Fruit fly (Drosophila melanogaster) whole organism, embryonic: ENCODE data around the gene mRpL51.

Experiments used
- Atf6 ChIP-seq: fragments of 200-800 bp; sonication (Bioruptor generic); IDR thresholded peaks from 2 replicates; pipeline ENCODE4 v1.3.6; 2022; ENCODE audit warnings: missing biosample characterization, missing genetic modification characterization
- Bdp1 ChIP-seq: fragments of 200-800 bp; sonication (Bioruptor generic); optimal IDR thresholded peaks from 3 replicates; lab custom pipeline; 2016; ENCODE audit warnings: missing biosample characterization, missing genetic modification characterization
- CG12769 ChIP-seq: fragments of 200-800 bp; sonication (Bioruptor generic); optimal IDR thresholded peaks from 2 replicates; lab custom pipeline; 2019; ENCODE audit warnings: missing biosample characterization, mild to moderate bottlenecking, missing genetic modification characterization, moderate library complexity
- CG16815 ChIP-seq: fragments of 200-800 bp; sonication (Bioruptor generic); optimal IDR thresholded peaks from 3 replicates; lab custom pipeline; 2017; ENCODE audit warnings: missing biosample characterization, mild to moderate bottlenecking, missing genetic modification characterization
- CG17829 ChIP-seq: fragments of 200-800 bp; optimal IDR thresholded peaks from 2 replicates; lab custom pipeline; 2019; ENCODE audit warnings: missing biosample characterization, mild to moderate bottlenecking, missing genetic modification characterization, moderate library complexity
- CG1792 ChIP-seq: fragments of 200-800 bp; sonication (Bioruptor generic); optimal IDR thresholded peaks from 2 replicates; lab custom pipeline; 2016; ENCODE audit warnings: missing biosample characterization, missing genetic modification characterization
- CG33213 ChIP-seq: fragments of 200-800 bp; sonication (Bioruptor generic); optimal IDR thresholded peaks from 3 replicates; lab custom pipeline; 2016; ENCODE audit warnings: missing biosample characterization, missing genetic modification characterization
- CG42726 ChIP-seq: fragments of 200-800 bp; sonication (Bioruptor generic); IDR thresholded peaks from 2 replicates; pipeline ENCODE4 v1.3.6; 2022; ENCODE audit warnings: missing biosample characterization, missing genetic modification characterization; ENCODE audit not compliant: partially characterized antibody
- CG7357 ChIP-seq: fragments of 200-800 bp; sonication (Bioruptor generic); IDR thresholded peaks from 3 replicates; pipeline ENCODE4 v1.3.6; 2022; ENCODE audit warnings: missing biosample characterization, missing genetic modification characterization
- CG7928 ChIP-seq: fragments of 200-800 bp; sonication (Bioruptor generic); optimal IDR thresholded peaks from 2 replicates; lab custom pipeline; 2017; ENCODE audit warnings: missing biosample characterization, mild to moderate bottlenecking, missing genetic modification characterization
- CG8281 ChIP-seq: fragments of 200-800 bp; sonication (Bioruptor generic); optimal IDR thresholded peaks from 2 replicates; lab custom pipeline; 2018; ENCODE audit warnings: missing biosample characterization, mild to moderate bottlenecking, missing genetic modification characterization, moderate library complexity
- CG9215 ChIP-seq: fragments of 200-800 bp; sonication (Bioruptor generic); IDR thresholded peaks from 2 replicates; pipeline ENCODE4 v1.3.6; 2022; ENCODE audit warnings: missing biosample characterization, missing genetic modification characterization
- CG9932 ChIP-seq: fragments of 200-800 bp; sonication (Bioruptor generic); IDR thresholded peaks from 2 replicates; pipeline ENCODE4 v1.3.6; 2022; ENCODE audit warnings: missing biosample characterization, missing genetic modification characterization
- CHES-1-like ChIP-seq: fragments of 200-800 bp; sonication (Bioruptor generic); optimal IDR thresholded peaks from 2 replicates; lab custom pipeline; 2016; ENCODE audit warnings: missing biosample characterization, missing genetic modification characterization
- Chrac-16 ChIP-seq: fragments of 200-800 bp; sonication (Bioruptor generic); optimal IDR thresholded peaks from 3 replicates; lab custom pipeline; 2016; ENCODE audit warnings: missing biosample characterization, missing genetic modification characterization
- D ChIP-seq, 2 experiments: fragments of 200-800 bp in 1 of 2; fragments of >200 bp in 1 of 2; sonication (Bioruptor generic) in 1 of 2; optimal IDR thresholded peaks; 2 replicates in 1 of 2; 3 replicates in 1 of 2; lab custom pipeline; 2017; ENCODE audit warnings: mild to moderate bottlenecking in 1 of 2, missing biosample characterization in 1 of 2, missing genetic modification characterization in 1 of 2, missing genetic modification reagents in 1 of 2
- Dad ChIP-seq: fragments of 200-800 bp; sonication (Bioruptor generic); optimal IDR thresholded peaks from 3 replicates; lab custom pipeline; 2016; ENCODE audit warnings: missing biosample characterization, missing genetic modification characterization
- Dbx ChIP-seq: fragments of 200-800 bp; sonication (Bioruptor generic); IDR thresholded peaks from 3 replicates; pipeline ENCODE4 v1.3.6; 2022; ENCODE audit warnings: missing biosample characterization, missing genetic modification characterization
- Dp ChIP-seq: fragments of 200-800 bp; sonication (Bioruptor generic); optimal IDR thresholded peaks from 2 replicates; lab custom pipeline; 2018; ENCODE audit warnings: missing biosample characterization, mild to moderate bottlenecking, missing genetic modification characterization, moderate library complexity
- Hand ChIP-seq: fragments of 200-800 bp; sonication (Bioruptor generic); optimal IDR thresholded peaks from 2 replicates; lab custom pipeline; 2017; ENCODE audit warnings: mild to moderate bottlenecking, missing biosample characterization, missing genetic modification reagents, missing genetic modification characterization
- Hmr ChIP-seq: fragments of 200-800 bp; sonication (Bioruptor generic); optimal IDR thresholded peaks from 3 replicates; lab custom pipeline; 2017; ENCODE audit warnings: mild to moderate bottlenecking, missing biosample characterization, missing genetic modification reagents, missing genetic modification characterization
- MBD-R2 ChIP-seq: fragments of 200-800 bp; sonication (Bioruptor generic); IDR thresholded peaks from 2 replicates; pipeline ENCODE4 v1.3.6; 2022; ENCODE audit warnings: missing biosample characterization, missing genetic modification characterization
- MTF-1 ChIP-seq: fragments of 200-800 bp; sonication (Bioruptor generic); optimal IDR thresholded peaks from 2 replicates; lab custom pipeline; 2018; ENCODE audit warnings: missing biosample characterization, mild to moderate bottlenecking, missing genetic modification characterization, borderline replicate concordance
- Myb ChIP-seq: fragments of 200-800 bp; sonication (Bioruptor generic); optimal IDR thresholded peaks from 2 replicates; lab custom pipeline; 2016; ENCODE audit warnings: missing biosample characterization, missing genetic modification characterization
- NfI ChIP-seq: fragments of 200-800 bp; sonication (Bioruptor generic); optimal IDR thresholded peaks from 3 replicates; lab custom pipeline; 2018; ENCODE audit warnings: missing biosample characterization, mild to moderate bottlenecking, missing genetic modification characterization, moderate library complexity
- Oaz ChIP-seq: fragments of 200-800 bp; sonication (Bioruptor generic); IDR thresholded peaks from 2 replicates; pipeline ENCODE4 v1.3.6; 2022; ENCODE audit warnings: missing biosample characterization, missing genetic modification characterization
- Oli ChIP-seq: fragments of 200-800 bp; sonication (Bioruptor generic); optimal IDR thresholded peaks from 2 replicates; lab custom pipeline; 2018; ENCODE audit warnings: missing biosample characterization, mild to moderate bottlenecking, missing genetic modification characterization, moderate library complexity
- Poxn ChIP-seq: fragments of 200-800 bp; sonication (Bioruptor generic); IDR thresholded peaks from 2 replicates; pipeline ENCODE4 v1.3.6; 2022; ENCODE audit warnings: missing biosample characterization, missing genetic modification characterization
- bbx ChIP-seq: fragments of 200-800 bp; sonication (Bioruptor generic); IDR thresholded peaks from 2 replicates; pipeline ENCODE4 v1.3.6; 2022; ENCODE audit warnings: missing biosample characterization, missing genetic modification characterization; ENCODE audit not compliant: partially characterized antibody
- bowl ChIP-seq: fragments of 200-800 bp; sonication (Bioruptor generic); IDR thresholded peaks from 2 replicates; pipeline ENCODE4 v1.3.6; 2022; ENCODE audit warnings: missing biosample characterization, missing genetic modification characterization
- chm ChIP-seq: fragments of 200-800 bp; sonication (Bioruptor generic); IDR thresholded peaks from 2 replicates; pipeline ENCODE4 v1.3.6; 2022; ENCODE audit warnings: missing biosample characterization, missing genetic modification characterization
- cwo ChIP-seq: fragments of 200-800 bp; sonication (Bioruptor generic); optimal IDR thresholded peaks from 3 replicates; lab custom pipeline; 2017; ENCODE audit warnings: missing biosample characterization, missing genetic modification characterization, mild to moderate bottlenecking, moderate library complexity, missing genetic modification reagents
- danr ChIP-seq: fragments of 200-800 bp; sonication (Bioruptor generic); IDR thresholded peaks from 2 replicates; pipeline ENCODE4 v1.3.6; 2022; ENCODE audit warnings: missing biosample characterization, missing genetic modification characterization
- dmrt99B ChIP-seq: fragments of 200-800 bp; sonication (Bioruptor generic); optimal IDR thresholded peaks from 2 replicates; lab custom pipeline; 2018; ENCODE audit warnings: missing biosample characterization, mild to moderate bottlenecking, missing genetic modification characterization, moderate library complexity
- en ChIP-seq: fragments of 200-800 bp; sonication (Bioruptor generic); optimal IDR thresholded peaks from 2 replicates; lab custom pipeline; 2016; ENCODE audit warnings: missing biosample characterization, missing genetic modification characterization
- exex ChIP-seq: fragments of 200-800 bp; sonication (Bioruptor generic); optimal IDR thresholded peaks from 4 replicates; lab custom pipeline; 2018; ENCODE audit warnings: missing biosample characterization, mild to moderate bottlenecking, missing genetic modification characterization, moderate library complexity
- grn ChIP-seq: fragments of 200-800 bp; sonication (Bioruptor generic); optimal IDR thresholded peaks from 3 replicates; lab custom pipeline; 2017; ENCODE audit warnings: missing biosample characterization, missing genetic modification characterization
- h ChIP-seq: fragments of >200 bp; optimal IDR thresholded peaks from 2 replicates; lab custom pipeline; 2017
- jigr1 ChIP-seq: fragments of 200-800 bp; sonication (Bioruptor generic); IDR thresholded peaks from 3 replicates; pipeline ENCODE4 v1.3.6; 2022; ENCODE audit warnings: missing biosample characterization, missing genetic modification characterization
- klu ChIP-seq: fragments of 200-800 bp; sonication (Bioruptor generic); IDR thresholded peaks from 2 replicates; pipeline ENCODE4 v1.3.6; 2022; ENCODE audit warnings: missing biosample characterization, missing genetic modification characterization
- mirr ChIP-seq: fragments of 200-800 bp; sonication (Bioruptor generic); optimal IDR thresholded peaks from 3 replicates; lab custom pipeline; 2018; ENCODE audit warnings: missing biosample characterization, mild to moderate bottlenecking, missing genetic modification characterization
- nom ChIP-seq: fragments of 200-800 bp; sonication (Bioruptor generic); optimal IDR thresholded peaks from 2 replicates; lab custom pipeline; 2017; ENCODE audit warnings: missing biosample characterization, missing genetic modification characterization, mild to moderate bottlenecking, moderate library complexity, missing genetic modification reagents
- prd ChIP-seq, 3 experiments: fragments of >200 bp in 2 of 3; fragments of 200-800 bp in 1 of 3; sonication (Bioruptor generic) in 1 of 3; optimal IDR thresholded peaks in 2 of 3; IDR thresholded peaks in 1 of 3; 2 replicates in 2 of 3; 3 replicates in 1 of 3; pipeline versions ENCODE4 v1.3.6 to Lab custom; 2017 to 2022; ENCODE audit warnings: missing biosample characterization in 1 of 3, missing genetic modification characterization in 1 of 3
- pum ChIP-seq: fragments of 200-800 bp; sonication (Bioruptor generic); optimal IDR thresholded peaks from 2 replicates; lab custom pipeline; 2016; ENCODE audit warnings: missing biosample characterization, missing genetic modification characterization
- ranshi ChIP-seq: fragments of 200-800 bp; sonication (Bioruptor generic); IDR thresholded peaks from 2 replicates; pipeline ENCODE4 v1.3.6; 2022; ENCODE audit warnings: missing biosample characterization, missing genetic modification characterization
- rib ChIP-seq: fragments of 200-800 bp; sonication (Bioruptor generic); IDR thresholded peaks from 2 replicates; pipeline ENCODE4 v1.3.6; 2022; ENCODE audit warnings: missing biosample characterization, missing genetic modification characterization
- sd ChIP-seq: fragments of 200-800 bp; sonication (Bioruptor generic); optimal IDR thresholded peaks from 3 replicates; lab custom pipeline; 2018; ENCODE audit warnings: missing biosample characterization, mild to moderate bottlenecking, missing genetic modification characterization, moderate library complexity
- sens ChIP-seq: fragments of 200-800 bp; sonication (Bioruptor generic); peaks from one replicate; lab custom pipeline; 2016; ENCODE audit warnings: missing biosample characterization, missing genetic modification characterization
- seq ChIP-seq: fragments of 200-800 bp; sonication (Bioruptor generic); IDR thresholded peaks from 2 replicates; pipeline ENCODE4 v1.3.6; 2022; ENCODE audit warnings: missing biosample characterization, missing genetic modification characterization
- stc ChIP-seq: fragments of 200-800 bp; sonication (Bioruptor generic); IDR thresholded peaks from 2 replicates; pipeline ENCODE4 v1.3.6; 2022; ENCODE audit warnings: missing biosample characterization, missing genetic modification characterization

The mRpL51 gene

DNA sequence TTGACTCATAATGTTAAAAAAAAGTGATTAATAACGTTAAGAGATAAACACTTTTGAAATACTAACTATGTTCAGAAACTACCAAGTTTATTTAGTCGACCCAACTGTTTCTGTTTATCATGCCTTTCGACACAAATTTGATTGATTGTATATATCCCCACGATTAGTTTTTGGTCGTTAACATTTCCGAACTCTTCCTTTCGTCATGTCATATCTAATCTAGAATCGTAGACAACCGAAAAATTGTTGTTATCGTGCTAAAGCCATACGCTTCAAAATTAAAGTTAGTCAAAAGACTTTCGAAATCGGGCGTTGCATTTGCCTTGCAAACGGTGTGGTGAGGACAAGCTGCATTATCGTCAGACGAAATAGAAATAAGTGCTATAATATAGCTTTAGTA lies 13.0 kb upstream of the mRpL51 start (continued):
- TF ChIP-seq Bdp1 (GFP tag; lab: Kevin White, UChicago) (no peak), MBD-R2 (no peak), CG7357 (GFP tag; lab: Robert Waterston, UW) (no peak), D (optimal IDR thresholded peaks at IDR 0.05; lab: Kevin White, UChicago) (no peak), D (GFP tag; optimal IDR thresholded peaks at IDR 0.05; lab: Kevin White, UChicago) (no peak), Myb (GFP tag; lab: Kevin White, UChicago) (no peak), CHES-1-like (GFP tag; lab: Kevin White, UChicago) (no peak), CG8281 (tag; lab: Kevin White, UChicago) (no peak), dmrt99B (no peak), CG16815 (GFP tag; lab: Kevin White, UChicago) (no peak), CG17829 (tag; lab: Kevin White, UChicago) (no peak), Dad (GFP tag; lab: Kevin White, UChicago) (no peak), danr (GFP tag; lab: Robert Waterston, UW) (no peak), exex (peak; percentile 76), CG1792 (GFP tag; lab: Kevin White, UChicago) (no peak), CG33213 (GFP tag; lab: Kevin White, UChicago) (no peak), seq (GFP tag; lab: Robert Waterston, UW) (no peak), grn (peak; percentile 78), sd (tag; lab: Kevin White, UChicago) (peak; percentile 67), NfI (no peak), MTF-1 (GFP tag; lab: Kevin White, UChicago) (no peak), CG9215 (GFP tag; lab: Robert Waterston, UW) (no peak), sens (peak; percentile 37), chm (GFP tag; lab: Robert Waterston, UW) (no peak), Oli (tag; lab: Kevin White, UChicago) (no peak), Hand (GFP tag; lab: Kevin White, UChicago) (no peak), prd (optimal IDR thresholded peaks at IDR 0.05; lab: Kevin White, UChicago) (no peak), prd (GFP tag; IDR thresholded peaks at IDR 0.05; lab: Robert Waterston, UW) (no peak)

dm6 chr2L:8528951-8529430 lies 11.8 kb upstream of the mRpL51 start, which contains the start of gene CG17834:
TSS of gene CG17834 (plus strand) at chr2L:8529141.
- no peak for TF ChIP-seq jigr1 (GFP tag; lab: Robert Waterston, UW)
- TF ChIP-seq CG7928: no peak
- TF ChIP-seq Dp (GFP tag; lab: Kevin White, UChicago): no peak
- TF ChIP-seq bowl: 0 out of 2 replicates have a peak, but pooled peaks have one; percentile 37
- no peak for TF ChIP-seq Poxn (GFP tag; lab: Robert Waterston, UW)
- no peak for TF ChIP-seq pum
- peak; percentile 25; the same call in 1 of the 2 replicates for TF ChIP-seq stc (GFP tag; lab: Robert Waterston, UW)
- TF ChIP-seq Hmr (GFP tag; lab: Kevin White, UChicago): peak; percentile 10
- 0 out of 2 replicates have a peak, but pooled peaks have one; percentile 7 for TF ChIP-seq bbx (GFP tag; lab: Robert Waterston, UW)
- peak; percentile 37; the same call in 1 of the 2 replicates for TF ChIP-seq CG42726
- TF ChIP-seq mirr (GFP tag; lab: Kevin White, UChicago): peak; percentile 80
- no peak for TF ChIP-seq Chrac-16 (GFP tag; lab: Kevin White, UChicago)
- no peak for TF ChIP-seq en (GFP tag; lab: Kevin White, UChicago)
- 0 out of 2 replicates have a peak, but pooled peaks have one; percentile 16 for TF ChIP-seq CG9932 (GFP tag; lab: Robert Waterston, UW)
- TF ChIP-seq rib (GFP tag; lab: Robert Waterston, UW): peak; percentile 82
- 0 out of 2 replicates have a peak, but pooled peaks have one; percentile 12 for TF ChIP-seq Oaz (GFP tag; lab: Robert Waterston, UW)
- peak; percentile 59 for TF ChIP-seq CG12769 (tag; lab: Kevin White, UChicago)
- TF ChIP-seq ranshi: peak; percentile 12; the same call in 1 of the 2 replicates
- TF ChIP-seq Dbx (GFP tag; lab: Robert Waterston, UW): peak; percentile 21; the same call in 1 of the 3 replicates
- TF ChIP-seq nom (GFP tag; lab: Kevin White, UChicago): peak; percentile 65
- TF ChIP-seq h (lab: Kevin White, UChicago): no peak
- 0 out of 2 replicates have a peak, but pooled peaks have one; percentile 9 for TF ChIP-seq klu (GFP tag; lab: Robert Waterston, UW)
- 0 out of 2 replicates have a peak, but pooled peaks have one; percentile 37 for TF ChIP-seq Atf6
- peak; percentile 67 for TF ChIP-seq cwo (GFP tag; lab: Kevin White, UChicago)
